Worm (Caenorhabditis elegans): Measurements from ENCODE around the gene Y22D7AL.3.

ce11 chrIII:1612974-1613568, 28.2 kb upstream of the Y22D7AL.3 start:
- TF ChIP-seq snpc-4 (tag; optimal IDR thresholded peaks at IDR 0.05), result no peak
- no peak for TF ChIP-seq lin-15B (tag; optimal IDR thresholded peaks at IDR 0.05)
- TF ChIP-seq daf-12 (tag; optimal IDR thresholded peaks at IDR 0.05), result no peak
- TF ChIP-seq pha-4 (tag; optimal IDR thresholded peaks at IDR 0.05), result no peak

All from whole organism, L3 larva.